Fruit fly (Drosophila melanogaster) whole organism, embryonic: ENCODE data around the gene CG13930.

Source experiments
- B-H2 ChIP-seq: fragments of 200-800 bp; sonication (Bioruptor generic); optimal IDR thresholded peaks from 2 replicates; lab custom pipeline; 2018; ENCODE audit warnings: missing biosample characterization, mild to moderate bottlenecking, missing genetic modification characterization
- CG1024 ChIP-seq: fragments of 200-800 bp; sonication (Bioruptor generic); IDR thresholded peaks from 2 replicates; pipeline ENCODE4 v1.3.6; 2022; ENCODE audit warnings: missing biosample characterization, missing genetic modification characterization
- CG10959 ChIP-seq: fragments of 200-800 bp; sonication (Bioruptor generic); IDR thresholded peaks from 2 replicates; pipeline ENCODE4 v1.3.6; 2022; ENCODE audit warnings: missing biosample characterization, missing genetic modification characterization
- CG12071 ChIP-seq: fragments of 200-800 bp; sonication (Bioruptor generic); optimal IDR thresholded peaks from 3 replicates; lab custom pipeline; 2018; ENCODE audit warnings: missing biosample characterization, mild to moderate bottlenecking, missing genetic modification characterization
- CG12769 ChIP-seq: fragments of 200-800 bp; sonication (Bioruptor generic); optimal IDR thresholded peaks from 2 replicates; lab custom pipeline; 2019; ENCODE audit warnings: missing biosample characterization, mild to moderate bottlenecking, missing genetic modification characterization, moderate library complexity
- CG13123 ChIP-seq: fragments of 200-800 bp; sonication (Bioruptor generic); optimal IDR thresholded peaks from 2 replicates; lab custom pipeline; 2016; ENCODE audit warnings: missing biosample characterization, missing genetic modification characterization
- CG14710 ChIP-seq: fragments of 200-800 bp; sonication (Bioruptor generic); optimal IDR thresholded peaks from 3 replicates; lab custom pipeline; 2019; ENCODE audit warnings: missing biosample characterization, mild to moderate bottlenecking, missing genetic modification characterization, moderate library complexity
- CG15011 ChIP-seq: fragments of 200-800 bp; sonication (Bioruptor generic); optimal IDR thresholded peaks from 3 replicates; lab custom pipeline; 2018; ENCODE audit warnings: missing biosample characterization, mild to moderate bottlenecking, missing genetic modification characterization
- CG15073 ChIP-seq: fragments of 200-800 bp; sonication (Bioruptor generic); optimal IDR thresholded peaks from 2 replicates; lab custom pipeline; 2016; ENCODE audit warnings: missing biosample characterization, missing genetic modification characterization
- CG1603 ChIP-seq: fragments of 200-800 bp; sonication (Bioruptor generic); optimal IDR thresholded peaks from 2 replicates; lab custom pipeline; 2019; ENCODE audit warnings: missing biosample characterization, mild to moderate bottlenecking, missing genetic modification characterization, moderate library complexity
- CG16863 ChIP-seq: fragments of 200-800 bp; sonication (Bioruptor generic); optimal IDR thresholded peaks from 3 replicates; lab custom pipeline; 2016; ENCODE audit warnings: missing biosample characterization, missing genetic modification characterization
- CG17568 ChIP-seq: fragments of 200-800 bp; sonication (Bioruptor generic); optimal IDR thresholded peaks from 2 replicates; lab custom pipeline; 2018; ENCODE audit warnings: missing biosample characterization, mild to moderate bottlenecking, missing genetic modification characterization, moderate library complexity
- CG2129 ChIP-seq: fragments of 200-800 bp; sonication (Bioruptor generic); IDR thresholded peaks from 2 replicates; pipeline ENCODE4 v1.3.6; 2022; ENCODE audit warnings: missing biosample characterization, missing genetic modification characterization; ENCODE audit not compliant: partially characterized antibody
- CG2199 ChIP-seq: fragments of 200-800 bp; sonication (Bioruptor generic); IDR thresholded peaks from 3 replicates; pipeline ENCODE4 v1.3.6; 2022; ENCODE audit warnings: missing biosample characterization, missing genetic modification characterization
- CG32772 ChIP-seq: fragments of 200-800 bp; sonication (Bioruptor generic); IDR thresholded peaks from 2 replicates; pipeline ENCODE4 v1.3.6; 2022; ENCODE audit warnings: missing biosample characterization, missing genetic modification characterization
- CG6854 ChIP-seq: fragments of 200-800 bp; sonication (Bioruptor generic); optimal IDR thresholded peaks from 3 replicates; lab custom pipeline; 2017; ENCODE audit warnings: missing biosample characterization, mild to moderate bottlenecking, missing genetic modification characterization
- CG7987 ChIP-seq: fragments of 200-800 bp; sonication (Bioruptor generic); optimal IDR thresholded peaks from 2 replicates; lab custom pipeline; 2018; ENCODE audit warnings: missing biosample characterization, mild to moderate bottlenecking, missing genetic modification characterization, moderate library complexity
- CG8924 ChIP-seq: fragments of 200-800 bp; optimal IDR thresholded peaks from 3 replicates; lab custom pipeline; 2019; ENCODE audit warnings: missing biosample characterization, mild to moderate bottlenecking, missing genetic modification characterization, moderate library complexity
- CHES-1-like ChIP-seq: fragments of 200-800 bp; sonication (Bioruptor generic); optimal IDR thresholded peaks from 2 replicates; lab custom pipeline; 2016; ENCODE audit warnings: missing biosample characterization, missing genetic modification characterization
- D19B ChIP-seq: fragments of 200-800 bp; sonication (Bioruptor generic); optimal IDR thresholded peaks from 2 replicates; lab custom pipeline; 2017; ENCODE audit warnings: missing biosample characterization, mild to moderate bottlenecking, missing genetic modification characterization
- ERR ChIP-seq: fragments of 200-800 bp; sonication (Bioruptor generic); optimal IDR thresholded peaks from 2 replicates; lab custom pipeline; 2016; ENCODE audit warnings: missing biosample characterization, missing genetic modification characterization
- Hand ChIP-seq: fragments of 200-800 bp; sonication (Bioruptor generic); optimal IDR thresholded peaks from 2 replicates; lab custom pipeline; 2017; ENCODE audit warnings: mild to moderate bottlenecking, missing biosample characterization, missing genetic modification reagents, missing genetic modification characterization
- Lim3 ChIP-seq: fragments of 200-800 bp; sonication (Bioruptor generic); IDR thresholded peaks from 2 replicates; pipeline ENCODE4 v1.3.6; 2022; ENCODE audit warnings: missing biosample characterization, missing genetic modification characterization
- MBD-R2 ChIP-seq: fragments of 200-800 bp; sonication (Bioruptor generic); IDR thresholded peaks from 2 replicates; pipeline ENCODE4 v1.3.6; 2022; ENCODE audit warnings: missing biosample characterization, missing genetic modification characterization
- MESR4 ChIP-seq: fragments of 200-800 bp; sonication (Bioruptor generic); optimal IDR thresholded peaks from 2 replicates; lab custom pipeline; 2018; ENCODE audit warnings: missing biosample characterization, mild to moderate bottlenecking, missing genetic modification characterization, moderate library complexity
- NFAT ChIP-seq: fragments of 200-800 bp; sonication (Bioruptor generic); IDR thresholded peaks from 2 replicates; pipeline ENCODE4 v1.3.6; 2022; ENCODE audit warnings: missing biosample characterization, missing genetic modification characterization
- NK7.1 ChIP-seq: fragments of 200-800 bp; sonication (Bioruptor generic); optimal IDR thresholded peaks from 3 replicates; lab custom pipeline; 2016; ENCODE audit warnings: missing biosample characterization, missing genetic modification characterization
- Nf-YC ChIP-seq: fragments of 200-800 bp; optimal IDR thresholded peaks from 3 replicates; lab custom pipeline; 2019; ENCODE audit warnings: missing biosample characterization, mild to moderate bottlenecking, missing genetic modification characterization, moderate library complexity
- Opbp ChIP-seq: fragments of 200-800 bp; sonication (Bioruptor generic); IDR thresholded peaks from 3 replicates; pipeline ENCODE4 v1.3.6; 2022; ENCODE audit warnings: missing biosample characterization, missing genetic modification characterization; ENCODE audit not compliant: partially characterized antibody
- Sin3A ChIP-seq: fragments of >200 bp; optimal IDR thresholded peaks from 2 replicates; lab custom pipeline; 2018
- Sox102F ChIP-seq: fragments of 200-800 bp; sonication (Bioruptor generic); optimal IDR thresholded peaks from 2 replicates; lab custom pipeline; 2018; ENCODE audit warnings: missing biosample characterization, mild to moderate bottlenecking, missing genetic modification characterization, moderate library complexity
- bab2 ChIP-seq: fragments of 200-800 bp; sonication (Bioruptor generic); optimal IDR thresholded peaks from 2 replicates; lab custom pipeline; 2016; ENCODE audit warnings: missing biosample characterization, missing genetic modification characterization
- cas ChIP-seq: fragments of 200-800 bp; sonication (Bioruptor generic); IDR thresholded peaks from 2 replicates; pipeline ENCODE4 v1.3.6; 2022; ENCODE audit warnings: missing biosample characterization, missing genetic modification characterization
- dimm ChIP-seq: fragments of 200-800 bp; sonication (Bioruptor generic); IDR thresholded peaks from 2 replicates; pipeline ENCODE4 v1.3.6; 2022; ENCODE audit warnings: missing biosample characterization, missing genetic modification characterization
- ewg ChIP-seq: fragments of 200-800 bp; sonication (Bioruptor generic); optimal IDR thresholded peaks from 3 replicates; lab custom pipeline; 2017; ENCODE audit warnings: mild to moderate bottlenecking, missing biosample characterization, missing genetic modification reagents, missing genetic modification characterization
- fd102C ChIP-seq: fragments of 200-800 bp; sonication (Bioruptor generic); optimal IDR thresholded peaks from 2 replicates; lab custom pipeline; 2018; ENCODE audit warnings: missing biosample characterization, mild to moderate bottlenecking, missing genetic modification characterization, moderate library complexity
- fd3F ChIP-seq: fragments of 200-800 bp; sonication (Bioruptor generic); optimal IDR thresholded peaks from 2 replicates; lab custom pipeline; 2018; ENCODE audit warnings: missing biosample characterization, mild to moderate bottlenecking, missing genetic modification characterization, moderate library complexity
- fd96Cb ChIP-seq: fragments of 200-800 bp; sonication (Bioruptor generic); optimal IDR thresholded peaks from 2 replicates; lab custom pipeline; 2018; ENCODE audit warnings: missing biosample characterization, mild to moderate bottlenecking, missing genetic modification characterization, moderate library complexity
- gfzf ChIP-seq: fragments of 200-800 bp; sonication (Bioruptor generic); optimal IDR thresholded peaks from 2 replicates; lab custom pipeline; 2016; ENCODE audit warnings: missing biosample characterization, mild to moderate bottlenecking, missing genetic modification characterization, moderate library complexity
- grau ChIP-seq: fragments of 200-800 bp; optimal IDR thresholded peaks from 3 replicates; lab custom pipeline; 2019; ENCODE audit warnings: missing biosample characterization, mild to moderate bottlenecking, missing genetic modification characterization, moderate library complexity
- gro ChIP-seq: fragments of 200-800 bp; sonication (Bioruptor generic); optimal IDR thresholded peaks from 2 replicates; lab custom pipeline; 2016; ENCODE audit warnings: missing biosample characterization, missing genetic modification characterization
- gsb ChIP-seq: fragments of 200-800 bp; sonication (Bioruptor generic); IDR thresholded peaks from 2 replicates; pipeline ENCODE4 v1.3.6; 2022; ENCODE audit warnings: missing biosample characterization, missing genetic modification characterization
- org-1 ChIP-seq: fragments of 200-800 bp; sonication (Bioruptor generic); optimal IDR thresholded peaks from 2 replicates; lab custom pipeline; 2017; ENCODE audit warnings: missing biosample characterization, missing genetic modification characterization
- rib ChIP-seq: fragments of 200-800 bp; sonication (Bioruptor generic); IDR thresholded peaks from 2 replicates; pipeline ENCODE4 v1.3.6; 2022; ENCODE audit warnings: missing biosample characterization, missing genetic modification characterization
- ro ChIP-seq: fragments of 200-800 bp; sonication (Bioruptor generic); IDR thresholded peaks from 2 replicates; pipeline ENCODE4 v1.3.6; 2022; ENCODE audit warnings: missing biosample characterization, missing genetic modification characterization
- sens ChIP-seq: fragments of 200-800 bp; sonication (Bioruptor generic); peaks from one replicate; lab custom pipeline; 2016; ENCODE audit warnings: missing biosample characterization, missing genetic modification characterization
- stwl ChIP-seq: fragments of 200-800 bp; sonication (Bioruptor generic); optimal IDR thresholded peaks from 3 replicates; lab custom pipeline; 2018; ENCODE audit warnings: missing biosample characterization, mild to moderate bottlenecking, missing genetic modification characterization, moderate library complexity
- tio ChIP-seq: fragments of 200-800 bp; sonication (Bioruptor generic); optimal IDR thresholded peaks from 2 replicates; lab custom pipeline; 2017; ENCODE audit warnings: missing biosample characterization, missing genetic modification characterization, inconsistent platforms
- tna ChIP-seq: fragments of 200-800 bp; sonication (Bioruptor generic); IDR thresholded peaks from 2 replicates; pipeline ENCODE4 v1.3.6; 2022; ENCODE audit warnings: missing biosample characterization, missing genetic modification characterization; ENCODE audit not compliant: partially characterized antibody
- trem ChIP-seq: fragments of 200-800 bp; optimal IDR thresholded peaks from 3 replicates; lab custom pipeline; 2019; ENCODE audit warnings: missing biosample characterization, mild to moderate bottlenecking, missing genetic modification characterization, moderate library complexity
- yki ChIP-seq: fragments of >200 bp; optimal IDR thresholded peaks from 3 replicates; lab custom pipeline; 2018

Gene CG13930

DNA sequence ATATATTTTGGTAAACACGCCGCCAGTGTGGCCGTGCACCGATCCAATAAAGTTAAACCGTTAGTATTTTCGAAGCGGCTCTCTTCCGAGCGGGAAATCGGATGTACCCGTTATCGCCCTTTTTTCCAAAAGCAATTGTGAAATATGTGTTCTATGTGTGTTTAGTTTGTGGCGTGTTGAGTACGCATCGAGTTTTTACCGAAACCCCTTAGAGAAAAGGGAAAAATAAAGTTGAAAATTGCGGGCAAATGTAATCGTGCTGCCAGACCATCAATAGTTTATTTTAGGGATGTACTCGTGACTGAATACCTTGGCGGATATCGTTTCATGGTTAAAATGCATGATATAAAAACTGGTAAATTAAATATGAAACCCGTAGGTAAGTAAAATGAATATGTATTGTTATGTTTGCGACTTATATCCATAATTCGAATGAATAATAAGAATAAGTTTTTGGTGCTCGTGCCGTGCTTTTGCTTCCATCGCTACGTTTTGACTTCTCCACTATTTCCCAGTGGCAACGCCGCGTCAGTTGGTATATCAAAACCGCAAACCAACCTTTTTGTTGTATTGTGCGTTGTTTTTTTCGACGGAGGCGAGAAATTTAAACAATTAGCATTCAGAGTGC is 33.2 kb downstream of the CG13930 start, which contains the start of the genes Mettl2 and Bgb (continued):
- TF ChIP-seq CG1024 (GFP tag; lab: Robert Waterston, UW) (no peak), Lim3 (GFP tag; lab: Robert Waterston, UW) (no peak), gro (peak; percentile 81), MBD-R2 (GFP tag; lab: Robert Waterston, UW) (peak; percentile 51), CG1603 (tag; lab: Kevin White, UChicago) (peak; percentile 70), tna (GFP tag; lab: Robert Waterston, UW) (0 out of 2 replicates have a peak, but pooled peaks have one; percentile 9), CG12769 (no peak), B-H2 (GFP tag; lab: Kevin White, UChicago) (no peak), CG7987 (no peak), CG2129 (GFP tag; lab: Robert Waterston, UW) (peak; percentile 57), ro (GFP tag; lab: Robert Waterston, UW) (peak; percentile 66), trem (peak; percentile 78), Sin3A (lab: Kevin White, UChicago) (peak; percentile 95), CG6854 (GFP tag; lab: Kevin White, UChicago) (no peak), rib (GFP tag; lab: Robert Waterston, UW) (peak; percentile 46; the same call in 1 of the 2 replicates), org-1 (peak; percentile 13), D19B (GFP tag; lab: Kevin White, UChicago) (peak; percentile 63), cas (GFP tag; lab: Robert Waterston, UW) (peak; percentile 75), gfzf (GFP tag; lab: Kevin White, UChicago) (peak; percentile 64), CG10959 (peak; percentile 67), CG17568 (no peak), Nf-YC (tag; lab: Kevin White, UChicago) (peak; percentile 62), ERR (GFP tag; lab: Kevin White, UChicago) (peak; percentile 28), grau (tag; lab: Kevin White, UChicago) (peak; percentile 77), CG13123 (GFP tag; lab: Kevin White, UChicago) (peak; percentile 50), MESR4 (GFP tag; lab: Kevin White, UChicago) (no peak), CHES-1-like (peak; percentile 80), tio (GFP tag; lab: Kevin White, UChicago) (no peak), bab2 (GFP tag; lab: Kevin White, UChicago) (peak; percentile 79), CG12071 (GFP tag; lab: Kevin White, UChicago) (no peak), Sox102F (GFP tag; lab: Kevin White, UChicago) (peak; percentile 60), Hand (GFP tag; lab: Kevin White, UChicago) (no peak), stwl (tag; lab: Kevin White, UChicago) (peak; percentile 42), CG8924 (tag; lab: Kevin White, UChicago) (peak; percentile 60), sens (peak; percentile 96), CG32772 (peak; percentile 86), NK7.1 (GFP tag; lab: Kevin White, UChicago) (peak; percentile 48), CG14710 (tag; lab: Kevin White, UChicago) (peak; percentile 89), CG2199 (GFP tag; lab: Robert Waterston, UW) (no peak), CG16863 (peak; percentile 49), ewg (GFP tag; lab: Kevin White, UChicago) (peak; percentile 29), fd96Cb (peak; percentile 78), fd102C (GFP tag; lab: Kevin White, UChicago) (no peak), fd3F (GFP tag; lab: Kevin White, UChicago) (peak; percentile 61), gsb (GFP tag; lab: Robert Waterston, UW) (no peak), Opbp (GFP tag; lab: Robert Waterston, UW) (peak; percentile 62; the same call in 2 of the 3 replicates), CG15011 (no peak), dimm (GFP tag; lab: Robert Waterston, UW) (no peak), CG15073 (no peak), yki (lab: Kevin White, UChicago) (no peak), NFAT (GFP tag; lab: Robert Waterston, UW) (peak; percentile 64)
